Worm (Caenorhabditis elegans): ENCODE measurements around the gene Y38F2AR.3.

Y38F2AR.3 gene

ce11 chrIV:2389745-2390144, 5.9 kb downstream of the Y38F2AR.3 start:
- TF ChIP-seq hlh-15 (tag; optimal IDR thresholded peaks at IDR 0.05) (no peak), fkh-6 (tag; optimal IDR thresholded peaks at IDR 0.05) (no peak), syd-9 (tag; optimal IDR thresholded peaks at IDR 0.05) (no peak), hlh-8 (tag; optimal IDR thresholded peaks at IDR 0.05) (no peak), dmd-4 (tag; optimal IDR thresholded peaks at IDR 0.05; ENCODE audit: borderline replicate concordance) (no peak), C08G9.2 (tag; optimal IDR thresholded peaks at IDR 0.05) (no peak), unc-86 (tag; optimal IDR thresholded peaks at IDR 0.05) (no peak), ceh-6 (GFP tag; optimal IDR thresholded peaks at IDR 0.05) (no peak), gmeb-2 (tag; optimal IDR thresholded peaks at IDR 0.05) (no peak), che-1 (tag; optimal IDR thresholded peaks at IDR 0.05) (no peak), T23F11.4 (GFP tag; optimal IDR thresholded peaks at IDR 0.05) (no peak), rnt-1 (tag; optimal IDR thresholded peaks at IDR 0.05) (no peak), ceh-30 (tag; optimal IDR thresholded peaks at IDR 0.05) (no peak), tbx-2 (tag; optimal IDR thresholded peaks at IDR 0.05) (no peak), ceh-19 (GFP tag; optimal IDR thresholded peaks at IDR 0.05) (no peak), nhr-232 (tag; optimal IDR thresholded peaks at IDR 0.05) (no peak)

ce11 chrIV:2390251-2390672, 6.4 kb downstream of the Y38F2AR.3 start:
- TF ChIP-seq pros-1 (tag; optimal IDR thresholded peaks at IDR 0.05) (no peak), nfya-1 (tag; optimal IDR thresholded peaks at IDR 0.05) (peak; percentile 6)

ce11 chrIV:2390804-2391203, 7.0 kb downstream of the Y38F2AR.3 start, which contains the start of gene eri-5:
TSS of gene eri-5 (plus strand) at chrIV:2390821.
- TF ChIP-seq unc-3 (GFP tag; conservative IDR thresholded peaks at IDR 0.05) (no peak), unc-3 (tag; optimal IDR thresholded peaks at IDR 0.05) (no peak), rnt-1 (tag; optimal IDR thresholded peaks at IDR 0.05) (no peak), ttx-3 (tag; optimal IDR thresholded peaks at IDR 0.05) (no peak), zip-5 (tag; optimal IDR thresholded peaks at IDR 0.05) (no peak), lim-6 (tag; optimal IDR thresholded peaks at IDR 0.05) (no peak), ceh-48 (tag; optimal IDR thresholded peaks at IDR 0.05) (no peak), nhr-11 (tag; optimal IDR thresholded peaks at IDR 0.05) (no peak), pag-3 (tag; optimal IDR thresholded peaks at IDR 0.05; ENCODE audit: borderline replicate concordance) (no peak), C38D4.7 (GFP tag; optimal IDR thresholded peaks at IDR 0.05) (no peak), lin-11 (tag; optimal IDR thresholded peaks at IDR 0.05) (no peak), ceh-30 (tag; optimal IDR thresholded peaks at IDR 0.05) (no peak), hlh-6 (tag; optimal IDR thresholded peaks at IDR 0.05) (no peak), eyg-1 (tag; optimal IDR thresholded peaks at IDR 0.05) (no peak), F13H6.1 (tag; optimal IDR thresholded peaks at IDR 0.05) (no peak)

ce11 chrIV:2391809-2392208, 8.0 kb downstream of the Y38F2AR.3 start:
- TF ChIP-seq ceh-48 (tag; optimal IDR thresholded peaks at IDR 0.05) (peak; percentile 47), ztf-16 (tag; optimal IDR thresholded peaks at IDR 0.05) (no peak)

ce11 chrIV:2393023-2393422, 9.2 kb downstream of the Y38F2AR.3 start:
- TF ChIP-seq ceh-34 (tag; optimal IDR thresholded peaks at IDR 0.05): no peak
- no peak for TF ChIP-seq ceh-9 (tag; optimal IDR thresholded peaks at IDR 0.05)
- TF ChIP-seq F13H6.1 (tag; optimal IDR thresholded peaks at IDR 0.05): no peak

- TF ChIP-seq madf-2 (tag; optimal IDR thresholded peaks at IDR 0.05): no peak
- TF ChIP-seq ceh-48 (tag; optimal IDR thresholded peaks at IDR 0.05): peak; percentile 41
- TF ChIP-seq ceh-31 (tag; optimal IDR thresholded peaks at IDR 0.05): no peak
- TF ChIP-seq ceh-30 (tag; optimal IDR thresholded peaks at IDR 0.05): no peak
These were observed 12.2 kb downstream of the Y38F2AR.3 start for ce11 chrIV:2395997-2396396.
